Worm (Caenorhabditis elegans): Measurements from ENCODE around the gene F49E12.8.

Gene F49E12.8

DNA sequence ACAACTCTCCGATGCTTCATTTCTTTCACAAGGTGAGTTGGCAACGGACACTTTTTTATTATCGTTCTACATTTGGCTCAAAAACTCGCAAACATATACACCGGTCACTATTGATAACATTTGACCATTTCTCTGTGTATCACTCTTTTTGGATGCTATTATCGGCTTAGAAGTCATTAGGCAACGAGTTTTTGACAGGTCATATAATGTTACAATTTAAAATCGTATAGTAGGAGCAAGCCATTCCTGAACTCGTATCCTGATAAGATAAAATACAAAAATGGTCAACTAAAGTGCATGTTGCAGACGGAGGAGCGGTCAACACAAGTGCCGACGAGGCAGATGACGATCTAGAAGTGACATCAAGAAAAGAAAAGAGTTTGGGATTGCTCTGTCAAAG lies 18.8 kb upstream of the F49E12.8 start:
- TF ChIP-seq flt-1 (GFP tag; IDR thresholded peaks at IDR 0.05) (no peak), klf-2 (GFP tag; conservative IDR thresholded peaks at IDR 0.05) (no peak), ztf-23 (GFP tag; IDR thresholded peaks at IDR 0.05) (no peak), T22C8.4 (GFP tag; IDR thresholded peaks at IDR 0.05) (no peak)

DNA sequence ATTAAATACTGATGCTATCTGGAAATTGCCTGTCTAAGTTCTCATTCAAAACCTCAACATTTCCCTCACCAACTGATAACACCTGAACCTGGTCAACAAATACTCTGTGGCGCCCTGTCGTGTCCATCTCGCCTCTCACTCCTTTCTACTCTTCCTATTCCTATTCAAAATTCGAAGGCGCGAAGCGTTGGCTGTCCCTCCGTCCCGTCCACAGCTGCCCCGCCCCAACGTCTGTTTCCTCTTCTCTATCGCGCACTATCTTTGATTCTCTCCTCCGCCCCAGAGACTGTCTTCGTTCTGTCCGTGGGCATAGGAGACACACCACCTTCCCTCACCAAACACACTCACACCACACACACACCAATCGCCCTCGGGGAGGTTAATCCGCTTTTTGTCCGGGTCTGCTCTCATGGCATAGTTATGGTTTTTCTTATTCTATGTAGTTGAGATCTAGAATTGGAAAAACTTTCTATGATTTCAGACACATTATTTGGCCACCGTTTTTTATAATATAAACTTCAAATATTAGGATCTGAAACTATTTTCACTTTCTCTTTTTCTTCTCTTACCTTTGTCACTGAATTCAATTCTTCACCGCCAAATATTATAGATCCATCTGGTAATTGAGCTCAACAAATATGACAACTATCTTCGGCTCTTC lies 18.1 kb upstream of the F49E12.8 start, which contains the start of gene efl-3:
efl-3 (plus strand) TSS at position 611 of the 661 bp plus-strand sequence.
- TF ChIP-seq tab-1 (GFP tag; IDR thresholded peaks at IDR 0.05) (no peak), klf-2 (GFP tag; conservative IDR thresholded peaks at IDR 0.05) (no peak), cog-1 (tag; optimal IDR thresholded peaks at IDR 0.05) (no peak), med-1 (GFP tag; optimal IDR thresholded peaks at IDR 0.05; ENCODE audit: insufficient read depth) (no peak), ztf-23 (GFP tag; IDR thresholded peaks at IDR 0.05) (no peak), flt-1 (GFP tag; IDR thresholded peaks at IDR 0.05) (no peak), ztf-29 (GFP tag; IDR thresholded peaks at IDR 0.05) (no peak), ref-1 (GFP tag; conservative IDR thresholded peaks at IDR 0.05) (no peak), T22C8.4 (GFP tag; IDR thresholded peaks at IDR 0.05) (no peak)

DNA sequence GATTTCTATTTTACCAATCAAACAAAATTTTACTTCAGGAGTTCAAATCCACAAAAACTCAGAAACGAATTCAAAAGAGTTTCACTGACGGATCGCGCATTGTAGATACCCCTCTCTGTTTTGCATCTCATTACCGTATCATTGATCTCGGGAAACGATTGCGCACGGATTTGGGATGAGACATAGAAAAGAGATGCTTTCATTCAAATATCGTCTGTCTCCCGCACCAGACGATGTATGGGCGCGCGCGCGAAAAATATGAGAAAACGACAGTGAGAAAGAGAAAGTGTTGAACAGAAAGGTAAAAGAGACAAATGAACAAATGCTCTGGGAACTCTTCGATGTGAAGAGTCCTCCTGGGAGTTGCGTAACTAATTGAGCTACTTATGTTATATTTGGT lies 16.9 kb upstream of the F49E12.8 start:
- TF ChIP-seq klf-2 (GFP tag; conservative IDR thresholded peaks at IDR 0.05) = no peak
- TF ChIP-seq med-1 (GFP tag; optimal IDR thresholded peaks at IDR 0.05; ENCODE audit: insufficient read depth) = no peak

DNA sequence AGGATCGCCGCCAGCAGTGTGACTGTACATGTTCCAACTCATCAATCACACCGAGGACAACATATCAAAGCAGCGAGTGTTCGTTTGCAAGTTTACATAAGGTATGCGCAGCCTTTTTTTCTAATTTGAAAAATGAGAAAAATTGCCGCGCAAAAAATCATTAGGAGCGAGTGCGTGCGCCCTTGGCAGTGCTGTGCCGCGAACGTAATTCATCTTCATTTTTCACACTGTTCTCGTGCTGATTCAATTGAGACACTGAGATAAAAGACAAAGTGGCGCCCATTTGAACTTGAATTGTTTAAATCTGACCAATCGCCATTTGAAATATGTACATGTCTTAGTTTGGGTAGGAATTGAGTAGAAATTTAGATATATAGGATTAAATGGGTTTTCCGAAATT lies 15.4 kb upstream of the F49E12.8 start:
- TF ChIP-seq T22C8.4 (GFP tag; IDR thresholded peaks at IDR 0.05) = no peak
- no peak for TF ChIP-seq ref-1 (GFP tag; conservative IDR thresholded peaks at IDR 0.05)
- TF ChIP-seq tab-1 (GFP tag; IDR thresholded peaks at IDR 0.05) = no peak
- TF ChIP-seq flt-1 (GFP tag; IDR thresholded peaks at IDR 0.05) = no peak
- TF ChIP-seq klf-2 (GFP tag; conservative IDR thresholded peaks at IDR 0.05) = no peak

DNA sequence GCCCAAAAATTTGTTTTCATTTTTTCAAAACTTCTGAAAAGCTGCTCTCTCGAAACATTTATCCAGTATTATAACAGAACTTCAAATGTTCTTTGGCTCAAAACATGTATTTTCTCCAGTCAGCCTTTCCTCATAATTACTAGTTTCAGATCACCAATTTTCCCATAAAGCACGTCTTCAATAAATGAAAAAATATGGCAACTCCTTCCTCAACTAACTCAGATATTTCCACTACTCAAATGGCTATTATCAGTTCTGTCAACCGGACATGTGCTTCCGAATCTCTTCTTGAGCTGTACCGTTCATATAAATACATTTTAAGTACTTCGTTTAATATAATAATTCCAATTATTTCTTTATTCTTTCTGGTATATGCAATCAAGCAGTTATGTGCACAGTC lies 13.4 kb upstream of the F49E12.8 start, which contains the start of gene sra-13:
sra-13 (plus strand) TSS at position 195 of the 400 bp plus-strand sequence.
- no peak for TF ChIP-seq ztf-23 (GFP tag; IDR thresholded peaks at IDR 0.05)
- no peak for TF ChIP-seq ztf-29 (GFP tag; IDR thresholded peaks at IDR 0.05)
- TF ChIP-seq ref-1 (GFP tag; conservative IDR thresholded peaks at IDR 0.05) = no peak
- TF ChIP-seq med-1 (GFP tag; optimal IDR thresholded peaks at IDR 0.05; ENCODE audit: insufficient read depth) = no peak
- no peak for TF ChIP-seq klf-2 (GFP tag; conservative IDR thresholded peaks at IDR 0.05)
- no peak for TF ChIP-seq cog-1 (tag; optimal IDR thresholded peaks at IDR 0.05)
- TF ChIP-seq flt-1 (GFP tag; IDR thresholded peaks at IDR 0.05) = no peak
- no peak for TF ChIP-seq tab-1 (GFP tag; IDR thresholded peaks at IDR 0.05)
- TF ChIP-seq T22C8.4 (GFP tag; IDR thresholded peaks at IDR 0.05) = no peak

DNA sequence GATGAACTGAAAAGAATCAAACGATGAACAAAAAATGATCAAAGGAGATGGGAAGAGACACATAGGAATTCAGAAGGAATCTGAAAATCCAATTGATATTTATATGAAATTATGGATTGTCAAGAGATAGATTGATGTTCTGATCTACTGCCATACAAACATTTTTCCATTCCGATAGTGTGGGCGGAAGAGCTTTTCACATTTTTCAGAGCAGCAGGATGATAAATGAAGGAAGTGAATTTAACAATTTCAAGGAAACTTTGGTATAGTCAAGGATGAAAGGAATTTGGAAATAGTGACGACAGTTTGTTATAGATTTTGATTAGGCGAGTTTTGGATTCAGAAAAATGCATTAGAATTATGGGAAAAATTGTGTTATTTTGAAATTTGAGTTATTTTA lies 11.2 kb upstream of the F49E12.8 start, which contains the start of gene ubc-24:
ubc-24 (plus strand) TSS at position 301 of the 400 bp plus-strand sequence.
- no peak for TF ChIP-seq ztf-29 (GFP tag; IDR thresholded peaks at IDR 0.05)
- no peak for TF ChIP-seq ztf-23 (GFP tag; IDR thresholded peaks at IDR 0.05)
- no peak for TF ChIP-seq ref-1 (GFP tag; conservative IDR thresholded peaks at IDR 0.05)
- no peak for TF ChIP-seq flt-1 (GFP tag; IDR thresholded peaks at IDR 0.05)
- TF ChIP-seq med-1 (GFP tag; optimal IDR thresholded peaks at IDR 0.05; ENCODE audit: insufficient read depth) = no peak
- no peak for TF ChIP-seq klf-2 (GFP tag; conservative IDR thresholded peaks at IDR 0.05)
- TF ChIP-seq cog-1 (tag; optimal IDR thresholded peaks at IDR 0.05) = no peak
- TF ChIP-seq tab-1 (GFP tag; IDR thresholded peaks at IDR 0.05) = no peak
- no peak for TF ChIP-seq T22C8.4 (GFP tag; IDR thresholded peaks at IDR 0.05)

DNA sequence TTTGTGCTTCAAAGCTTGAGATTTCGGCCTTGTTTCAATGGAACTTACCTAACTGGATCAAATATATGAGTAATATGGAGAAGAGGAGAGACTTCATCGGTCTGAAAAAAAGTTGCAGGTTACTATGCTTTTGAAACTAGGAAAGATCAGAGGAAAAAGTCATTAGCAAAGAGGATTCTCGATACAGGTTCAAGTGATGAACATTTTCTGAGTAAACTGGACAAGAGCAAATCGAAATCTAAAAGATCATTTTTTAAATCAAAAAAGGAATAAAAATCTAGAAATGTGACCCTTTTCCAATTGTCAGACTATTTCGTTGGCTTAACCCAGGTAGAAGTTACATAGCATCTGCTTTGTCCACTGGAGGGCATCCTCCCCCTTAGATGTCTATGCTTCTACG lies 10.6 kb upstream of the F49E12.8 start, which contains the start of gene skpo-1:
skpo-1 (minus strand) TSS at position 101 of the 400 bp plus-strand sequence.
- TF ChIP-seq ztf-23 (GFP tag; IDR thresholded peaks at IDR 0.05) = no peak
- no peak for TF ChIP-seq med-1 (GFP tag; optimal IDR thresholded peaks at IDR 0.05; ENCODE audit: insufficient read depth)
- no peak for TF ChIP-seq klf-2 (GFP tag; conservative IDR thresholded peaks at IDR 0.05)
- TF ChIP-seq ref-1 (GFP tag; conservative IDR thresholded peaks at IDR 0.05) = no peak
- TF ChIP-seq T22C8.4 (GFP tag; IDR thresholded peaks at IDR 0.05) = no peak
- no peak for TF ChIP-seq cog-1 (tag; optimal IDR thresholded peaks at IDR 0.05)
- TF ChIP-seq ztf-29 (GFP tag; IDR thresholded peaks at IDR 0.05) = no peak
- TF ChIP-seq tab-1 (GFP tag; IDR thresholded peaks at IDR 0.05) = no peak
- no peak for TF ChIP-seq flt-1 (GFP tag; IDR thresholded peaks at IDR 0.05)

DNA sequence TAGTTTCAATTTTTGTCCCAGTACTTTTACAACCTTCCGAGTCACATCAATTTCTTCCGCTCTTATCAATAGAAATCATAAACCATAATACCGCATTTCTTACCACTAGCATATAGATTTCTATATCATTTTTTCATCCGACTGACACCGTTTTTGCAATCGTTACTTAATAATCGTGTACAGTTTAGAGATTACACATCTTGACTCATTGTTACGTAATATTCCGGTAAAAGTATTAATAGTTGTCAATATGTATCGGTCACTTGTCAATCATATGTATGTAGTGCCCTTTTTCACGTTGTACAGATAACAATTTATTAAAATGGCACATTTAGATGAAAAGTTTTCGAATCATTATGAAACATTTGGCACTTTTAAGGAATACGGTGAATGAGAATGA lies 5.9 kb upstream of the F49E12.8 start:
- TF ChIP-seq ref-1 (GFP tag; conservative IDR thresholded peaks at IDR 0.05) (no peak), T22C8.4 (GFP tag; IDR thresholded peaks at IDR 0.05) (no peak), ztf-29 (GFP tag; IDR thresholded peaks at IDR 0.05) (no peak), ztf-23 (GFP tag; IDR thresholded peaks at IDR 0.05) (no peak), klf-2 (GFP tag; conservative IDR thresholded peaks at IDR 0.05) (no peak), tab-1 (GFP tag; IDR thresholded peaks at IDR 0.05) (no peak), med-1 (GFP tag; optimal IDR thresholded peaks at IDR 0.05; ENCODE audit: insufficient read depth) (no peak), cog-1 (tag; optimal IDR thresholded peaks at IDR 0.05) (no peak), flt-1 (GFP tag; IDR thresholded peaks at IDR 0.05) (no peak)

DNA sequence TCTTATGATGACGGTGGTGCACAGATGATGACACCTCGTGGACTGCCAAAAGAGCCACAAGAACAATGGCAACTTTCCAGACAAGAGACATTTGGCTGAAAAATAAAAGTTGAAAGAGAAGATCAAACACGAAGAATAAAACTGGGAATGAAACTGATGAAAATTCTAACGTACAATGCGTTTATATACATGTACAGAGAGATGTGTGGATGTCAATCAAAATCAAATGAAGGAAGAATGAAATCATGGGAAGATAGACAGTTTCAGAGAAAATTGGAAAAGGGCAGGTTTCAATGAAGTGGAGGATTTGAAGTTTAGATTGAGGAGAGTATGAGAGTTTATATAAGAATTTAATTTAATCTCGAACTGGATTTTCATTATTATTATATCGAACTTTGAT lies 5.0 kb upstream of the F49E12.8 start, which contains the start of gene dod-23:
dod-23 (minus strand) TSS at position 101 of the 400 bp plus-strand sequence.
- TF ChIP-seq ztf-29 (GFP tag; IDR thresholded peaks at IDR 0.05) = no peak
- TF ChIP-seq ztf-23 (GFP tag; IDR thresholded peaks at IDR 0.05) = no peak
- no peak for TF ChIP-seq klf-2 (GFP tag; conservative IDR thresholded peaks at IDR 0.05)
- TF ChIP-seq cog-1 (tag; optimal IDR thresholded peaks at IDR 0.05) = no peak
- no peak for TF ChIP-seq tab-1 (GFP tag; IDR thresholded peaks at IDR 0.05)
- no peak for TF ChIP-seq flt-1 (GFP tag; IDR thresholded peaks at IDR 0.05)
- TF ChIP-seq med-1 (GFP tag; optimal IDR thresholded peaks at IDR 0.05; ENCODE audit: insufficient read depth) = no peak
- TF ChIP-seq T22C8.4 (GFP tag; IDR thresholded peaks at IDR 0.05) = no peak
- no peak for TF ChIP-seq ref-1 (GFP tag; conservative IDR thresholded peaks at IDR 0.05)

DNA sequence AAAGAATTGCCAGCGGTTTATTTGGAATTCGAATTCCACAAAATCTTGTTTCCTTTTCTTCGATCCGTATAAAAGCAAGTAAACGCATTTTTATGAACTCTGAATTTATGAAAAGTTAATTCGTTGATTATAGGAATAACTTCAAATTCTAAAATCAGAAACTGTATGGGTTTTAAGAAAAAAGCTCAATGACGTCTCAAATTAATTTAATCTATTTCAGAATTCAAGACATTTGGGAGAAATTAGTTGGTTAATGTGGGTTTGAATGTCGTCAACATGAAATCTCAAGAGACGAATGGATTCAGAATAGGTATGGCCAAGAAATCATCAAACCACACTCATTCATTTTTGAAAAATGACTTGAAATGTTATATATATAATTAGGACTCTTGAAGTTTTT lies 1.9 kb upstream of the F49E12.8 start, which contains the start of gene F49E12.7:
F49E12.7 (minus strand) TSS at position 101 of the 400 bp plus-strand sequence.
- no peak for TF ChIP-seq cog-1 (tag; optimal IDR thresholded peaks at IDR 0.05)
- no peak for TF ChIP-seq ztf-23 (GFP tag; IDR thresholded peaks at IDR 0.05)
- TF ChIP-seq ztf-29 (GFP tag; IDR thresholded peaks at IDR 0.05) = no peak
- TF ChIP-seq flt-1 (GFP tag; IDR thresholded peaks at IDR 0.05) = no peak
- TF ChIP-seq med-1 (GFP tag; optimal IDR thresholded peaks at IDR 0.05; ENCODE audit: insufficient read depth) = no peak
- no peak for TF ChIP-seq T22C8.4 (GFP tag; IDR thresholded peaks at IDR 0.05)
- no peak for TF ChIP-seq klf-2 (GFP tag; conservative IDR thresholded peaks at IDR 0.05)
- TF ChIP-seq ref-1 (GFP tag; conservative IDR thresholded peaks at IDR 0.05) = no peak
- TF ChIP-seq tab-1 (GFP tag; IDR thresholded peaks at IDR 0.05) = no peak

Data from whole organism, midembryonic.